Fruit fly (Drosophila melanogaster) whole organism, embryonic: Measurements from ENCODE around the gene PCID2.

Experiments
- Asciz ChIP-seq: fragments of 200-800 bp; sonication (Bioruptor generic); optimal IDR thresholded peaks from 2 replicates; lab custom pipeline; 2017; ENCODE audit warnings: missing biosample characterization, mild to moderate bottlenecking, missing genetic modification characterization, missing genetic modification reagents
- Awh ChIP-seq: fragments of 200-800 bp; sonication (Bioruptor generic); IDR thresholded peaks from 2 replicates; pipeline ENCODE4, ENCODE4 v1.3.6; 2022; ENCODE audit warnings: missing biosample characterization, missing genetic modification characterization
- CG1024 ChIP-seq: fragments of 200-800 bp; sonication (Bioruptor generic); IDR thresholded peaks from 2 replicates; pipeline ENCODE4 v1.3.6; 2022; ENCODE audit warnings: missing biosample characterization, missing genetic modification characterization
- CG10267 ChIP-seq: fragments of 200-800 bp; sonication (Bioruptor generic); optimal IDR thresholded peaks from 2 replicates; lab custom pipeline; 2018; ENCODE audit warnings: missing biosample characterization, mild to moderate bottlenecking, missing genetic modification characterization, moderate library complexity
- CG10366 ChIP-seq: fragments of 200-800 bp; sonication (Bioruptor generic); IDR thresholded peaks from 2 replicates; pipeline ENCODE4 v1.3.6; 2022; ENCODE audit warnings: missing biosample characterization, missing genetic modification characterization
- CG13424 ChIP-seq: fragments of 200-800 bp; sonication (Bioruptor generic); optimal IDR thresholded peaks from 2 replicates; lab custom pipeline; 2019; ENCODE audit warnings: missing biosample characterization, mild to moderate bottlenecking, missing genetic modification characterization, moderate library complexity
- CG14441 ChIP-seq: fragments of 200-800 bp; sonication (Bioruptor generic); IDR thresholded peaks from 2 replicates; pipeline ENCODE4 v1.3.6; 2022; ENCODE audit warnings: missing biosample characterization, missing genetic modification characterization
- CG15696 ChIP-seq: fragments of 200-800 bp; sonication (Bioruptor generic); optimal IDR thresholded peaks from 2 replicates; lab custom pipeline; 2019; ENCODE audit warnings: missing biosample characterization, mild to moderate bottlenecking, missing genetic modification characterization, moderate library complexity
- CG1603 ChIP-seq: fragments of 200-800 bp; sonication (Bioruptor generic); optimal IDR thresholded peaks from 2 replicates; lab custom pipeline; 2019; ENCODE audit warnings: missing biosample characterization, mild to moderate bottlenecking, missing genetic modification characterization, moderate library complexity
- CG16779 ChIP-seq: fragments of 200-800 bp; sonication (Bioruptor generic); IDR thresholded peaks from 2 replicates; pipeline ENCODE4 v1.3.6; 2022; ENCODE audit warnings: missing biosample characterization, missing genetic modification characterization
- CG17328 ChIP-seq: fragments of 200-800 bp; sonication (Bioruptor generic); IDR thresholded peaks from 2 replicates; pipeline ENCODE4 v1.3.6; 2022; ENCODE audit warnings: missing biosample characterization, missing genetic modification characterization
- CG18011 ChIP-seq: fragments of 200-800 bp; sonication (Bioruptor generic); optimal IDR thresholded peaks from 2 replicates; lab custom pipeline; 2017; ENCODE audit warnings: missing biosample characterization, missing genetic modification characterization, mild to moderate bottlenecking, moderate library complexity, missing genotype
- CG2120 ChIP-seq: fragments of 200-800 bp; sonication (Bioruptor generic); optimal IDR thresholded peaks from 3 replicates; lab custom pipeline; 2016; ENCODE audit warnings: missing biosample characterization, missing genetic modification characterization
- CG2678 ChIP-seq: fragments of 200-800 bp; sonication (Bioruptor generic); optimal IDR thresholded peaks from 3 replicates; lab custom pipeline; 2019; ENCODE audit warnings: missing biosample characterization, mild to moderate bottlenecking, missing genetic modification characterization, moderate library complexity
- CG3065 ChIP-seq: fragments of 200-800 bp; sonication (Bioruptor generic); optimal IDR thresholded peaks from 2 replicates; lab custom pipeline; 2016; ENCODE audit warnings: missing biosample characterization, missing genetic modification characterization
- CG32772 ChIP-seq: fragments of 200-800 bp; sonication (Bioruptor generic); IDR thresholded peaks from 2 replicates; pipeline ENCODE4 v1.3.6; 2022; ENCODE audit warnings: missing biosample characterization, missing genetic modification characterization
- CG3847 ChIP-seq: fragments of 200-800 bp; sonication (Bioruptor generic); IDR thresholded peaks from 2 replicates; pipeline ENCODE4 v1.3.6; 2022; ENCODE audit warnings: missing biosample characterization, missing genetic modification characterization
- CG4282 ChIP-seq: fragments of 200-800 bp; sonication (Bioruptor generic); optimal IDR thresholded peaks from 2 replicates; lab custom pipeline; 2016; ENCODE audit warnings: missing biosample characterization, missing genetic modification characterization
- CG7372 ChIP-seq: fragments of 200-800 bp; sonication (Bioruptor generic); IDR thresholded peaks from 2 replicates; pipeline ENCODE4 v1.3.6; 2022; ENCODE audit warnings: missing biosample characterization, missing genetic modification characterization
- CG8765 ChIP-seq: fragments of 200-800 bp; sonication (Bioruptor generic); IDR thresholded peaks from 2 replicates; pipeline ENCODE4 v1.3.6; 2022; ENCODE audit warnings: missing biosample characterization, missing genetic modification characterization
- Camta ChIP-seq: fragments of 200-800 bp; sonication (Bioruptor generic); optimal IDR thresholded peaks from 2 replicates; lab custom pipeline; 2016; ENCODE audit warnings: missing biosample characterization, missing genetic modification characterization
- Deaf1 ChIP-seq: fragments of 200-800 bp; optimal IDR thresholded peaks from 3 replicates; lab custom pipeline; 2019; ENCODE audit warnings: missing biosample characterization, mild to moderate bottlenecking, missing genetic modification characterization, moderate library complexity
- E2f1 ChIP-seq: fragments of 200-800 bp; sonication (Bioruptor generic); IDR thresholded peaks from 2 replicates; pipeline ENCODE4 v1.3.6; 2022; ENCODE audit warnings: missing biosample characterization, missing genetic modification characterization
- Elba2 ChIP-seq: fragments of 200-800 bp; sonication (Bioruptor generic); optimal IDR thresholded peaks from 3 replicates; lab custom pipeline; 2016; ENCODE audit warnings: missing biosample characterization, missing genetic modification characterization
- Ets65A ChIP-seq: fragments of 200-800 bp; sonication (Bioruptor generic); peaks from one replicate; lab custom pipeline; 2016; ENCODE audit warnings: missing biosample characterization, missing genetic modification characterization
- H15 ChIP-seq: fragments of 200-800 bp; sonication (Bioruptor generic); IDR thresholded peaks from 3 replicates; pipeline ENCODE4 v1.3.6; 2022; ENCODE audit warnings: missing biosample characterization, missing genetic modification characterization
- Hey ChIP-seq: fragments of 200-800 bp; sonication (Bioruptor generic); optimal IDR thresholded peaks from 3 replicates; lab custom pipeline; 2018; ENCODE audit warnings: missing biosample characterization, mild to moderate bottlenecking, missing genetic modification characterization
- Hmx ChIP-seq: fragments of 200-800 bp; sonication (Bioruptor generic); optimal IDR thresholded peaks from 2 replicates; lab custom pipeline; 2016; ENCODE audit warnings: missing biosample characterization, missing genetic modification characterization
- Optix ChIP-seq: fragments of 200-800 bp; sonication (Bioruptor generic); IDR thresholded peaks from 3 replicates; pipeline ENCODE4 v1.3.6; 2022; ENCODE audit warnings: missing biosample characterization, missing genetic modification characterization
- Ptx1 ChIP-seq: fragments of 200-800 bp; sonication (Bioruptor generic); IDR thresholded peaks from 2 replicates; pipeline ENCODE4 v1.3.6; 2022; ENCODE audit warnings: missing biosample characterization, missing genetic modification characterization
- Scr ChIP-seq: fragments of 200-800 bp; sonication (Bioruptor generic); IDR thresholded peaks from 2 replicates; pipeline ENCODE4 v1.3.6; 2022; ENCODE audit warnings: missing biosample characterization, missing genetic modification characterization; ENCODE audit not compliant: partially characterized antibody
- Sry-δ ChIP-seq: fragments of 200-800 bp; sonication (Bioruptor generic); optimal IDR thresholded peaks from 2 replicates; lab custom pipeline; 2016; ENCODE audit warnings: missing biosample characterization, missing genetic modification characterization
- Xbp1 ChIP-seq: fragments of 200-800 bp; sonication (Bioruptor generic); optimal IDR thresholded peaks from 3 replicates; lab custom pipeline; 2016; ENCODE audit warnings: missing biosample characterization, mild to moderate bottlenecking, missing genetic modification characterization
- amos ChIP-seq: fragments of 200-800 bp; sonication (Bioruptor generic); IDR thresholded peaks from 2 replicates; pipeline ENCODE4 v1.3.6; 2022; ENCODE audit warnings: missing biosample characterization, missing genetic modification characterization; ENCODE audit not compliant: partially characterized antibody
- ato ChIP-seq: fragments of 200-800 bp; sonication (Bioruptor generic); IDR thresholded peaks from 2 replicates; pipeline ENCODE4 v1.3.6; 2022; ENCODE audit warnings: missing biosample characterization, missing genetic modification characterization; ENCODE audit not compliant: partially characterized antibody
- bowl ChIP-seq: fragments of 200-800 bp; sonication (Bioruptor generic); IDR thresholded peaks from 2 replicates; pipeline ENCODE4 v1.3.6; 2022; ENCODE audit warnings: missing biosample characterization, missing genetic modification characterization
- dpn ChIP-seq, 2 experiments: fragments of 200-800 bp; sonication (Bioruptor generic); optimal IDR thresholded peaks; 3 replicates each; lab custom pipeline; 2016; ENCODE audit warnings: missing biosample characterization in 2 of 2, missing genetic modification characterization in 2 of 2
- ems ChIP-seq: fragments of 200-800 bp; sonication (Bioruptor generic); optimal IDR thresholded peaks from 3 replicates; lab custom pipeline; 2016; ENCODE audit warnings: missing biosample characterization, missing genetic modification characterization
- en ChIP-seq: fragments of 200-800 bp; sonication (Bioruptor generic); optimal IDR thresholded peaks from 2 replicates; lab custom pipeline; 2016; ENCODE audit warnings: missing biosample characterization, missing genetic modification characterization
- esg ChIP-seq: fragments of 200-800 bp; sonication (Bioruptor generic); conservative IDR thresholded peaks from 2 replicates; pipeline ENCODE4 v1.3.6; 2022; ENCODE audit warnings: missing biosample characterization, missing genetic modification characterization
- fd102C ChIP-seq: fragments of 200-800 bp; sonication (Bioruptor generic); optimal IDR thresholded peaks from 2 replicates; lab custom pipeline; 2018; ENCODE audit warnings: missing biosample characterization, mild to moderate bottlenecking, missing genetic modification characterization, moderate library complexity
- fu2 ChIP-seq: fragments of 200-800 bp; sonication (Bioruptor generic); optimal IDR thresholded peaks from 2 replicates; lab custom pipeline; 2016; ENCODE audit warnings: missing biosample characterization, missing genetic modification characterization
- grn ChIP-seq: fragments of 200-800 bp; sonication (Bioruptor generic); optimal IDR thresholded peaks from 3 replicates; lab custom pipeline; 2017; ENCODE audit warnings: missing biosample characterization, missing genetic modification characterization
- gro ChIP-seq: fragments of 200-800 bp; sonication (Bioruptor generic); optimal IDR thresholded peaks from 2 replicates; lab custom pipeline; 2016; ENCODE audit warnings: missing biosample characterization, missing genetic modification characterization
- repo ChIP-seq: fragments of 200-800 bp; sonication (Bioruptor generic); optimal IDR thresholded peaks from 2 replicates; lab custom pipeline; 2016; ENCODE audit warnings: missing biosample characterization, missing genetic modification characterization
- row ChIP-seq: fragments of 200-800 bp; sonication (Bioruptor generic); IDR thresholded peaks from 3 replicates; pipeline ENCODE4 v1.3.6; 2022; ENCODE audit warnings: missing biosample characterization, missing genetic modification characterization
- salm ChIP-seq: fragments of 200-800 bp; sonication (Bioruptor generic); optimal IDR thresholded peaks from 2 replicates; lab custom pipeline; 2018; ENCODE audit warnings: missing biosample characterization, mild to moderate bottlenecking, missing genetic modification characterization
- scrt ChIP-seq: fragments of 200-800 bp; sonication (Bioruptor generic); optimal IDR thresholded peaks from 2 replicates; lab custom pipeline; 2018; ENCODE audit warnings: missing biosample characterization, mild to moderate bottlenecking, missing genetic modification characterization, moderate library complexity
- sens ChIP-seq: fragments of 200-800 bp; sonication (Bioruptor generic); peaks from one replicate; lab custom pipeline; 2016; ENCODE audit warnings: missing biosample characterization, missing genetic modification characterization
- ttk ChIP-seq: fragments of 200-800 bp; sonication (Bioruptor generic); IDR thresholded peaks from 2 replicates; pipeline ENCODE4 v2.1.2; 2022; ENCODE audit warnings: missing biosample characterization, missing genetic modification characterization
- wor ChIP-seq: fragments of 200-800 bp; sonication (Bioruptor generic); IDR thresholded peaks from 2 replicates; pipeline ENCODE4 v1.3.6; 2022; ENCODE audit warnings: missing biosample characterization, missing genetic modification characterization

The PCID2 gene

DNA sequence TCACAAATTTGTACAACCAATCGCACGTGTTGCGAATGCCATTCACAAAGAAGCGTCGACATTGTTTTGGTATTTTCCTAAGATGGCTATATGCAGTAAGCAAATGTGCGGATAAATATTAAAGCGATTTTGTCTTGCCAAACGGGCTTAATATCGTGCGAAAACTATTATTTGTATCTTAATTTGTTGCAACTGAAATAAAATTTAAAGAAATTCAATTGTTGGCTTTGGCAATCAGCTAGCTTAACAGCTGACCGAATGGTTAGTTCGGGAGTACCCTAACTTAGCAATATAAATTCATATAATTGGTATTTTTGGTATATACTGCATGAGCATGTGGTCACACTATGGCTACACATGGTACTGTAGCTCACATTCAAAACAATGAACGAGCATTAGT lies 22.2 kb downstream of the PCID2 start, which contains the start of the genes RIOK1 and Polr3H (continued):
- peak; percentile 80 for TF ChIP-seq gro
- peak; percentile 89 for TF ChIP-seq CG2120
- TF ChIP-seq row (GFP tag; lab: Robert Waterston, UW), result peak; percentile 88
- TF ChIP-seq CG2678 (tag; lab: Kevin White, UChicago), result no peak
- peak; percentile 79 for TF ChIP-seq Xbp1 (GFP tag; lab: Kevin White, UChicago)
- peak; percentile 69 for TF ChIP-seq CG10267 (tag; lab: Kevin White, UChicago)
- peak; percentile 80 to 83 for TF ChIP-seq dpn (GFP tag; optimal IDR thresholded peaks at IDR 0.05; lab: Kevin White, UChicago)
- no peak for TF ChIP-seq Asciz (GFP tag; lab: Kevin White, UChicago)
- TF ChIP-seq fu2, result peak; percentile 66
- peak; percentile 48 for TF ChIP-seq E2f1
- peak; percentile 54; the same call in 1 of the 2 replicates for TF ChIP-seq CG7372 (GFP tag; lab: Robert Waterston, UW)
- no peak for TF ChIP-seq fd102C (GFP tag; lab: Kevin White, UChicago)
- TF ChIP-seq H15 (GFP tag; lab: Robert Waterston, UW), result peak; percentile 33; the same call in 1 of the 3 replicates
- TF ChIP-seq CG14441 (GFP tag; lab: Robert Waterston, UW), result 0 out of 2 replicates have a peak, but pooled peaks have one; percentile 69
- no peak for TF ChIP-seq Deaf1
- TF ChIP-seq CG3847, result no peak; the same call in 1 of the 2 replicates
- TF ChIP-seq amos (GFP tag; lab: Robert Waterston, UW), result no peak
- TF ChIP-seq Hey (tag; lab: Kevin White, UChicago), result no peak
- peak; percentile 34; the same call in 1 of the 2 replicates for TF ChIP-seq CG32772 (GFP tag; lab: Robert Waterston, UW)
- peak; percentile 30 for TF ChIP-seq Elba2 (GFP tag; lab: Kevin White, UChicago)
- TF ChIP-seq scrt (GFP tag; lab: Kevin White, UChicago), result peak; percentile 64
- peak; percentile 8 for TF ChIP-seq en (GFP tag; lab: Kevin White, UChicago)
- TF ChIP-seq Camta, result peak; percentile 75
- no peak for TF ChIP-seq ato (GFP tag; lab: Robert Waterston, UW)
- peak; percentile 4 for TF ChIP-seq CG15696
- peak; percentile 25 for TF ChIP-seq CG3065
- peak; percentile 49; the same call in 1 of the 2 replicates for TF ChIP-seq esg (GFP tag; lab: Robert Waterston, UW)
- TF ChIP-seq Hmx (GFP tag; lab: Kevin White, UChicago), result peak; percentile 66
- TF ChIP-seq ems (GFP tag; lab: Kevin White, UChicago), result peak; percentile 83
- no peak for TF ChIP-seq CG8765 (GFP tag; lab: Robert Waterston, UW)
- TF ChIP-seq sens (GFP tag; lab: Kevin White, UChicago), result peak; percentile 97
- TF ChIP-seq Awh (GFP tag; lab: Robert Waterston, UW), result no peak
- TF ChIP-seq wor (GFP tag; lab: Robert Waterston, UW), result no peak
- peak; percentile 59 for TF ChIP-seq CG18011 (GFP tag; lab: Kevin White, UChicago)
- TF ChIP-seq Ptx1 (GFP tag; lab: Robert Waterston, UW), result peak; percentile 63; the same call in 1 of the 2 replicates
- TF ChIP-seq Scr (GFP tag; lab: Robert Waterston, UW), result peak; percentile 34; the same call in 1 of the 2 replicates
- TF ChIP-seq bowl, result no peak
- TF ChIP-seq CG1024 (GFP tag; lab: Robert Waterston, UW), result 0 out of 2 replicates have a peak, but pooled peaks have one; percentile 21
- TF ChIP-seq CG16779 (GFP tag; lab: Robert Waterston, UW), result no peak
- TF ChIP-seq ttk (GFP tag; lab: Robert Waterston, UW), result peak; percentile 31; the same call in 1 of the 2 replicates
- TF ChIP-seq Ets65A (GFP tag; lab: Kevin White, UChicago), result peak; percentile 88
- no peak; the same call in none of the 3 replicates for TF ChIP-seq Optix
- TF ChIP-seq grn (GFP tag; lab: Kevin White, UChicago), result no peak
- no peak for TF ChIP-seq CG1603 (tag; lab: Kevin White, UChicago)
- TF ChIP-seq CG13424, result peak; percentile 69
- peak; percentile 62 for TF ChIP-seq Sry-δ
- TF ChIP-seq CG10366 (GFP tag; lab: Robert Waterston, UW), result peak; percentile 67
- peak; percentile 14 for TF ChIP-seq CG4282 (GFP tag; lab: Kevin White, UChicago)
- TF ChIP-seq repo (GFP tag; lab: Kevin White, UChicago), result peak; percentile 24
- TF ChIP-seq salm (tag; lab: Kevin White, UChicago), result no peak
- peak; percentile 68 for TF ChIP-seq CG17328 (GFP tag; lab: Robert Waterston, UW)
